Worm (Caenorhabditis elegans) whole organism, mixed stage, embryonic: Measurements from ENCODE around the gene Y62H9A.13.
A peak's percentile ranks its signal among the peaks of the same experiment; 100 is the strongest.

ENCODE experiments used
- M03D4.4 ChIP-seq: sonication (generic microtip); optimal IDR thresholded peaks from 2 replicates; lab custom pipeline; 2017; ENCODE audit warnings: mild to moderate bottlenecking, missing genetic modification characterization, missing compliant biosample characterization
- bed-3 ChIP-seq: fragments of 200-800 bp; sonication (Bioruptor generic); optimal IDR thresholded peaks from 3 replicates; lab custom pipeline; 2018; ENCODE audit warnings: mild to moderate bottlenecking, missing genetic modification characterization, moderate library complexity, missing compliant biosample characterization
- ceh-39 ChIP-seq: fragments of 150-350 bp; optimal IDR thresholded peaks from 2 replicates; lab custom pipeline; 2014; ENCODE audit warnings: missing biosample characterization, missing genetic modification characterization
- ceh-43 ChIP-seq: fragments of 200-800 bp; sonication (Bioruptor generic); optimal IDR thresholded peaks from 2 replicates; lab custom pipeline; 2018; ENCODE audit warnings: mild to moderate bottlenecking, missing genetic modification characterization, moderate library complexity, missing compliant biosample characterization
- ceh-83 ChIP-seq: fragments of 200-800 bp; sonication (Bioruptor generic); optimal IDR thresholded peaks from 2 replicates; lab custom pipeline; 2018; ENCODE audit warnings: mild to moderate bottlenecking, missing genetic modification characterization, missing compliant biosample characterization
- ces-1 ChIP-seq: fragments of 150-350 bp; optimal IDR thresholded peaks from 2 replicates; lab custom pipeline; 2014; ENCODE audit warnings: missing biosample characterization, missing genetic modification reagents, missing genetic modification characterization
- cnd-1 ChIP-seq: fragments of 200-800 bp; sonication (Bioruptor generic); optimal IDR thresholded peaks from 2 replicates; lab custom pipeline; 2018; ENCODE audit warnings: mild to moderate bottlenecking, missing genetic modification characterization, missing compliant biosample characterization
- elt-1 ChIP-seq: sonication (generic microtip); optimal IDR thresholded peaks from 2 replicates; lab custom pipeline; 2017; ENCODE audit warnings: missing genetic modification characterization, mild to moderate bottlenecking, missing compliant biosample characterization, antibody characterized with exemption, moderate library complexity, borderline replicate concordance; ENCODE audit not compliant: insufficient read depth
- elt-3 ChIP-seq: fragments of 150-350 bp; optimal IDR thresholded peaks from 2 replicates; lab custom pipeline; 2014; ENCODE audit warnings: missing biosample characterization, missing genetic modification characterization
- flh-1 ChIP-seq: fragments of 200-800 bp; sonication (Bioruptor generic); optimal IDR thresholded peaks from 2 replicates; lab custom pipeline; 2018; ENCODE audit warnings: mild to moderate bottlenecking, missing genetic modification characterization, moderate library complexity, missing compliant biosample characterization
- ham-2 ChIP-seq: fragments of 200-800 bp; sonication (Bioruptor generic); optimal IDR thresholded peaks from 2 replicates; lab custom pipeline; 2018; ENCODE audit warnings: mild to moderate bottlenecking, missing genetic modification characterization, missing compliant biosample characterization
- hlh-1 ChIP-seq: fragments of 150-350 bp; optimal IDR thresholded peaks from 2 replicates; lab custom pipeline; 2014; ENCODE audit warnings: missing biosample characterization, missing genetic modification reagents, missing genetic modification characterization
- lin-32 ChIP-seq: fragments of 200-800 bp; sonication (Bioruptor generic); optimal IDR thresholded peaks from 2 replicates; lab custom pipeline; 2018; ENCODE audit warnings: mild to moderate bottlenecking, missing genetic modification characterization, missing compliant biosample characterization
- mab-5 ChIP-seq: fragments of 150-350 bp; optimal IDR thresholded peaks from 2 replicates; lab custom pipeline; 2014; ENCODE audit warnings: missing biosample characterization, missing genetic modification characterization
- mep-1 ChIP-seq: fragments of 150-350 bp; optimal IDR thresholded peaks from 2 replicates; lab custom pipeline; 2017; ENCODE audit warnings: missing biosample characterization, missing genetic modification reagents, missing genetic modification characterization, inconsistent platforms
- mls-2 ChIP-seq: sonication (generic microtip); optimal IDR thresholded peaks from 2 replicates; lab custom pipeline; 2016; ENCODE audit warnings: mild to moderate bottlenecking, missing genetic modification characterization, moderate library complexity, missing compliant biosample characterization
- nhr-12 ChIP-seq: fragments of 150-350 bp; optimal IDR thresholded peaks from 2 replicates; lab custom pipeline; 2014; ENCODE audit warnings: missing biosample characterization, missing genetic modification characterization
- nhr-2 ChIP-seq: fragments of 150-350 bp; optimal IDR thresholded peaks from 2 replicates; lab custom pipeline; 2014; ENCODE audit warnings: missing biosample characterization, missing genetic modification characterization
- nhr-237 ChIP-seq: fragments of 150-350 bp; optimal IDR thresholded peaks from 2 replicates; lab custom pipeline; 2014; ENCODE audit warnings: missing biosample characterization, missing genetic modification characterization
- nhr-28 ChIP-seq: fragments of 150-350 bp; optimal IDR thresholded peaks from 2 replicates; lab custom pipeline; 2014; ENCODE audit warnings: missing biosample characterization, missing genetic modification characterization
- nhr-76 ChIP-seq: sonication (generic microtip); optimal IDR thresholded peaks from 2 replicates; lab custom pipeline; 2017; ENCODE audit warnings: missing biosample characterization, missing genetic modification characterization
- pha-4 ChIP-seq: fragments of 150-350 bp; optimal IDR thresholded peaks from 2 replicates; lab custom pipeline; 2018; ENCODE audit warnings: missing biosample characterization, missing genetic modification reagents, missing genetic modification characterization
- snpc-4 ChIP-seq: fragments of 150-350 bp; optimal IDR thresholded peaks from 2 replicates; lab custom pipeline; 2014; ENCODE audit warnings: missing biosample characterization, missing genetic modification characterization
- sptf-1 ChIP-seq: sonication (generic microtip); optimal IDR thresholded peaks from 2 replicates; lab custom pipeline; 2017; ENCODE audit warnings: mild to moderate bottlenecking, missing genetic modification characterization, moderate library complexity, missing compliant biosample characterization
- tbx-8 ChIP-seq: fragments of 200-800 bp; sonication (Bioruptor generic); optimal IDR thresholded peaks from 2 replicates; lab custom pipeline; 2018; ENCODE audit warnings: mild to moderate bottlenecking, missing genetic modification characterization, moderate library complexity, missing compliant biosample characterization
- unc-120 ChIP-seq: sonication (generic microtip); optimal IDR thresholded peaks from 2 replicates; lab custom pipeline; 2017; ENCODE audit warnings: missing genetic modification characterization, missing compliant biosample characterization; ENCODE audit not compliant: poor library complexity, severe bottlenecking
- unc-39 ChIP-seq: fragments of 150-350 bp; optimal IDR thresholded peaks from 2 replicates; lab custom pipeline; 2014; ENCODE audit warnings: missing biosample characterization, missing genetic modification characterization
- unc-62 ChIP-seq: fragments of 150-350 bp; optimal IDR thresholded peaks from 2 replicates; lab custom pipeline; 2014; ENCODE audit warnings: missing biosample characterization, missing genetic modification reagents, missing genetic modification characterization
- zip-8 ChIP-seq: fragments of 150-350 bp; optimal IDR thresholded peaks from 2 replicates; lab custom pipeline; 2014; ENCODE audit warnings: missing biosample characterization, missing genetic modification characterization
- ztf-11 ChIP-seq: fragments of 150-350 bp; optimal IDR thresholded peaks from 2 replicates; lab custom pipeline; 2014; ENCODE audit warnings: missing biosample characterization, missing genetic modification characterization

Y62H9A.13 gene

ce11 chrX:11879871-11880270, 36.9 kb upstream of the Y62H9A.13 start, which contains the start of the genes Y62H9A.3 and Y62H9A.4:
Gene Y62H9A.3, minus strand, starts transcription at chrX:11879971.
Gene Y62H9A.4, plus strand, starts transcription at chrX:11880126.
- TF ChIP-seq unc-62, result no peak
- no peak for TF ChIP-seq ceh-43
- TF ChIP-seq ceh-39 (tag; lab: Kevin White, UChicago), result no peak
- no peak for TF ChIP-seq mep-1 (tag; lab: Kevin White, UChicago)
- TF ChIP-seq, all 35 proteins: peak for 0

ce11 chrX:11882800-11883199, 34.0 kb upstream of the Y62H9A.13 start, which contains the start of the genes Y62H9A.5 and ule-5:
Gene Y62H9A.5, minus strand, starts transcription at chrX:11882900.
Gene ule-5, plus strand, starts transcription at chrX:11883127.
- TF ChIP-seq nhr-2 (tag; lab: Kevin White, UChicago) (no peak), mls-2 (no peak), unc-39 (tag; lab: Kevin White, UChicago) (no peak), sptf-1 (tag; lab: Kevin White, UChicago) (no peak), M03D4.4 (tag; lab: Kevin White, UChicago) (no peak)

ce11 chrX:11885577-11885976, 31.2 kb upstream of the Y62H9A.13 start, which contains the start of gene Y62H9A.7:
Gene Y62H9A.7, minus strand, starts transcription at chrX:11885677.
- no peak for TF ChIP-seq nhr-2 (tag; lab: Kevin White, UChicago)

- TF ChIP-seq unc-62 (no peak), mab-5 (tag; lab: Kevin White, UChicago) (no peak), ztf-11 (tag; lab: Kevin White, UChicago) (no peak), nhr-237 (tag; lab: Kevin White, UChicago) (no peak), snpc-4 (no peak), ces-1 (GFP tag; lab: Kevin White, UChicago) (no peak), ceh-83 (GFP tag; lab: Kevin White, UChicago) (no peak), nhr-2 (tag; lab: Kevin White, UChicago) (no peak), mep-1 (tag; lab: Kevin White, UChicago) (no peak), zip-8 (no peak), tbx-8 (GFP tag; lab: Kevin White, UChicago) (no peak), ceh-43 (no peak), unc-120 (tag; lab: Kevin White, UChicago) (no peak)
Observed at ce11 chrX:11892328-11892727, 24.5 kb upstream of the Y62H9A.13 start, which contains the start of gene Y62H9A.8. Gene Y62H9A.8, minus strand, starts transcription at chrX:11892428.

- no peak for TF ChIP-seq mls-2
Observed at ce11 chrX:11896708-11897107, 20.1 kb upstream of the Y62H9A.13 start.

- TF ChIP-seq sptf-1 (tag; lab: Kevin White, UChicago), result no peak
- no peak for TF ChIP-seq mls-2
- no peak for TF ChIP-seq elt-1 (tag; lab: Kevin White, UChicago)
- no peak for TF ChIP-seq ham-2 (GFP tag; lab: Kevin White, UChicago)
- TF ChIP-seq nhr-28 (tag; lab: Kevin White, UChicago), result no peak
- TF ChIP-seq nhr-12 (tag; lab: Kevin White, UChicago), result no peak
- no peak for TF ChIP-seq unc-62
- TF ChIP-seq zip-8, result no peak
- no peak for TF ChIP-seq lin-32 (GFP tag; lab: Kevin White, UChicago)
- no peak for TF ChIP-seq elt-3
- no peak for TF ChIP-seq bed-3 (GFP tag; lab: Kevin White, UChicago)
- no peak for TF ChIP-seq nhr-237 (tag; lab: Kevin White, UChicago)
- no peak for TF ChIP-seq pha-4
- no peak for TF ChIP-seq ztf-11 (tag; lab: Kevin White, UChicago)
- no peak for TF ChIP-seq flh-1 (GFP tag; lab: Kevin White, UChicago)
- TF ChIP-seq cnd-1 (tag; lab: Kevin White, UChicago), result no peak
Observed at ce11 chrX:11898040-11898439, 18.8 kb upstream of the Y62H9A.13 start, which contains the start of gene Y62H9A.9. Gene Y62H9A.9, minus strand, starts transcription at chrX:11898140.

ce11 chrX:11899031-11899430, 17.8 kb upstream of the Y62H9A.13 start:
- TF ChIP-seq nhr-76, result no peak
- TF ChIP-seq unc-120 (tag; lab: Kevin White, UChicago), result no peak
- TF ChIP-seq hlh-1 (tag; lab: Kevin White, UChicago), result no peak
- TF ChIP-seq unc-39 (tag; lab: Kevin White, UChicago), result no peak
- TF ChIP-seq mep-1 (tag; lab: Kevin White, UChicago), result peak; percentile 15
- TF ChIP-seq ces-1 (GFP tag; lab: Kevin White, UChicago), result peak; percentile 27
